Fruit fly (Drosophila melanogaster): ENCODE measurements around the gene Cyp4s3.

Cyp4s3 gene

DNA sequence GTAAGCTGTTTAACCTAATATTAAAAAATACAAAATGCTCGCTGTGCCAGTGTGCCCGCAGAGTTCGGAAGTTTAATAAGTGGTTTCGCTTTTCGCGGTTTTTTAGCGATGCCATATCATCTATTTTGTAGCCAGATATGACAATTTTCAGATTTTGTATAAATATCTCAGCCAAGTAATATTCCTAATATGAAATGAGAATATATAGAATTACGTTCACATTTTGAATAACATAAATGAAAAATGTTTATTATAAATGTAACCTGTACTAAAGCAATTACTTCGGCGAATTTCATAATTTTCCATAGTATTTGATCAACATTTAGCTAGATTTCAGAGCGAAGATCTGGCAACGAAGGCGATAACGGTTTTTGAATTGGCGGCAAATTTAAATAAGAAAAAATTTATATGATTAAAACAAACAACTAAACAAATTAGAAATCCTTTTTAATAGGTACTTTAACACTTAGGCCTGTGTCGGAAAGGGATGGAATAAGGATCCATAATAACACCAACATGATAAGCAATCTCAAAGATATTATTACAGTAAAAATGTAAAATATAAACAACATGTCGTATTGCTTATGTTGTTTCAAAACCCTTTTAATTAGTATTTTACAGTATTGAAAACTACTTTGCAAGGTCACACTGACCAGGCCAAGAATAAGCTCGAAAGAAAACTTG lies 49.8 kb downstream of the Cyp4s3 start, which contains the start of the genes opm and dob (continued):
- peak; percentile 33 for TF ChIP-seq CG2712 (tag; optimal IDR thresholded peaks at IDR 0.05)
- TF ChIP-seq so (GFP tag; IDR thresholded peaks at IDR 0.05), result no peak
- peak; percentile 95 for TF ChIP-seq Sry-β (GFP tag; optimal IDR thresholded peaks at IDR 0.05)
- no peak for TF ChIP-seq Stat92E (GFP tag; optimal IDR thresholded peaks at IDR 0.05)
- TF ChIP-seq CG17385 (GFP tag; optimal IDR thresholded peaks at IDR 0.05), result peak; percentile 30
- TF ChIP-seq mld (GFP tag; IDR thresholded peaks at IDR 0.05; ENCODE audit: partially characterized antibody), result no peak
- no peak for TF ChIP-seq HLHmδ (GFP tag; optimal IDR thresholded peaks at IDR 0.05)
- no peak for TF ChIP-seq CG2875 (GFP tag; optimal IDR thresholded peaks at IDR 0.05)
- TF ChIP-seq CG6765 (GFP tag; optimal IDR thresholded peaks at IDR 0.05), result no peak
- no peak for TF ChIP-seq NC2α (GFP tag; optimal IDR thresholded peaks at IDR 0.05)
- no peak for TF ChIP-seq tx (GFP tag; optimal IDR thresholded peaks at IDR 0.05)
- peak; percentile 22 for TF ChIP-seq stwl (tag; optimal IDR thresholded peaks at IDR 0.05)
- no peak for TF ChIP-seq CG16779 (GFP tag; IDR thresholded peaks at IDR 0.05)
- TF ChIP-seq Vsx1 (GFP tag; optimal IDR thresholded peaks at IDR 0.05), result no peak
- TF ChIP-seq CG32532 (GFP tag; IDR thresholded peaks at IDR 0.05), result no peak
- TF ChIP-seq cad (GFP tag; optimal IDR thresholded peaks at IDR 0.05), result no peak
- TF ChIP-seq CG8924 (tag; optimal IDR thresholded peaks at IDR 0.05), result peak; percentile 12
- TF ChIP-seq ara (GFP tag; IDR thresholded peaks at IDR 0.05), result no peak
- no peak for TF ChIP-seq wek (GFP tag; optimal IDR thresholded peaks at IDR 0.05)
- TF ChIP-seq CG30403 (GFP tag; optimal IDR thresholded peaks at IDR 0.05), result peak; percentile 46
- TF ChIP-seq Dek (tag; optimal IDR thresholded peaks at IDR 0.05), result peak; percentile 24
- TF ChIP-seq gfzf (GFP tag; optimal IDR thresholded peaks at IDR 0.05), result peak; percentile 73
- TF ChIP-seq phol (tag; optimal IDR thresholded peaks at IDR 0.05), result peak; percentile 68
- TF ChIP-seq CoRest (tag; optimal IDR thresholded peaks at IDR 0.05), result peak; percentile 67
- TF ChIP-seq lmd (GFP tag; IDR thresholded peaks at IDR 0.05), result no peak
- TF ChIP-seq B-H2 (GFP tag; optimal IDR thresholded peaks at IDR 0.05), result peak; percentile 0
- TF ChIP-seq trem (tag; optimal IDR thresholded peaks at IDR 0.05), result peak; percentile 60
- TF ChIP-seq Dfd (GFP tag; optimal IDR thresholded peaks at IDR 0.05), result no peak
- TF ChIP-seq CG12659 (GFP tag; optimal IDR thresholded peaks at IDR 0.05), result peak; percentile 59
- 0 out of 2 replicates have a peak, but pooled peaks have one; percentile 23 for TF ChIP-seq CG3847 (GFP tag; IDR thresholded peaks at IDR 0.05)
- peak; percentile 63 for TF ChIP-seq pzg (GFP tag; optimal IDR thresholded peaks at IDR 0.05)
- TF ChIP-seq gsb-n (tag; optimal IDR thresholded peaks at IDR 0.05), result no peak
- TF ChIP-seq gem (tag; optimal IDR thresholded peaks at IDR 0.05), result peak; percentile 61
- no peak for TF ChIP-seq Opbp (GFP tag; IDR thresholded peaks at IDR 0.05; ENCODE audit: partially characterized antibody)
- TF ChIP-seq Jarid2 (GFP tag; optimal IDR thresholded peaks at IDR 0.05), result no peak
- TF ChIP-seq Ravus (GFP tag; IDR thresholded peaks at IDR 0.05), result no peak
- TF ChIP-seq CG4820 (GFP tag; optimal IDR thresholded peaks at IDR 0.05), result no peak
- TF ChIP-seq Ssrp (tag; optimal IDR thresholded peaks at IDR 0.05), result peak; percentile 27
- no peak for TF ChIP-seq CG15269 (tag; optimal IDR thresholded peaks at IDR 0.05)
- TF ChIP-seq Gsc (GFP tag; IDR thresholded peaks at IDR 0.05), result no peak
- TF ChIP-seq Six4 (GFP tag; optimal IDR thresholded peaks at IDR 0.05), result no peak
- peak; percentile 40; the same call in 1 of the 2 replicates for TF ChIP-seq MBD-R2 (GFP tag; IDR thresholded peaks at IDR 0.05)
- TF ChIP-seq CG12236 (GFP tag; optimal IDR thresholded peaks at IDR 0.05), result no peak
- TF ChIP-seq az2 (GFP tag; optimal IDR thresholded peaks at IDR 0.05), result no peak
- TF ChIP-seq row (GFP tag; IDR thresholded peaks at IDR 0.05), result peak; percentile 75
- TF ChIP-seq CG34224 (GFP tag; IDR thresholded peaks at IDR 0.05; ENCODE audit: partially characterized antibody), result no peak
- TF ChIP-seq CG17361 (GFP tag; IDR thresholded peaks at IDR 0.05), result peak; percentile 56
- TF ChIP-seq Dp (GFP tag; optimal IDR thresholded peaks at IDR 0.05), result peak; percentile 79
- TF ChIP-seq cwo (GFP tag; optimal IDR thresholded peaks at IDR 0.05), result no peak

Measured in whole organism, embryonic.